Fruit fly (Drosophila melanogaster) whole organism, embryonic: ENCODE data around the gene CG10343.

Source experiments
- CG10267 ChIP-seq: fragments of 200-800 bp; sonication (Bioruptor generic); optimal IDR thresholded peaks from 2 replicates; lab custom pipeline; 2018; ENCODE audit warnings: missing biosample characterization, mild to moderate bottlenecking, missing genetic modification characterization, moderate library complexity
- CG15073 ChIP-seq: fragments of 200-800 bp; sonication (Bioruptor generic); optimal IDR thresholded peaks from 2 replicates; lab custom pipeline; 2016; ENCODE audit warnings: missing biosample characterization, missing genetic modification characterization
- CG2120 ChIP-seq: fragments of 200-800 bp; sonication (Bioruptor generic); optimal IDR thresholded peaks from 3 replicates; lab custom pipeline; 2016; ENCODE audit warnings: missing biosample characterization, missing genetic modification characterization
- CG6813 ChIP-seq: fragments of 200-800 bp; sonication (Bioruptor generic); optimal IDR thresholded peaks from 2 replicates; lab custom pipeline; 2017; ENCODE audit warnings: missing biosample characterization, missing genetic modification characterization, mild to moderate bottlenecking, moderate library complexity, missing genetic modification reagents
- Deaf1 ChIP-seq: fragments of 200-800 bp; optimal IDR thresholded peaks from 3 replicates; lab custom pipeline; 2019; ENCODE audit warnings: missing biosample characterization, mild to moderate bottlenecking, missing genetic modification characterization, moderate library complexity
- Dek ChIP-seq: fragments of 200-800 bp; sonication (Bioruptor generic); optimal IDR thresholded peaks from 3 replicates; lab custom pipeline; 2019; ENCODE audit warnings: missing biosample characterization, mild to moderate bottlenecking, missing genetic modification characterization, moderate library complexity
- MESR4 ChIP-seq: fragments of 200-800 bp; sonication (Bioruptor generic); optimal IDR thresholded peaks from 2 replicates; lab custom pipeline; 2018; ENCODE audit warnings: missing biosample characterization, mild to moderate bottlenecking, missing genetic modification characterization, moderate library complexity
- Sox100B ChIP-seq: fragments of 200-800 bp; sonication (Bioruptor generic); optimal IDR thresholded peaks from 3 replicates; lab custom pipeline; 2018; ENCODE audit warnings: missing biosample characterization, mild to moderate bottlenecking, missing genetic modification characterization
- cg ChIP-seq: fragments of 200-800 bp; sonication (Bioruptor generic); optimal IDR thresholded peaks from 3 replicates; lab custom pipeline; 2019; ENCODE audit warnings: missing biosample characterization, mild to moderate bottlenecking, missing genetic modification characterization, moderate library complexity
- chif ChIP-seq, 2 experiments: fragments of 200-800 bp; sonication (Bioruptor generic); optimal IDR thresholded peaks; 3 replicates each; lab custom pipeline; 2016; ENCODE audit warnings: missing biosample characterization in 2 of 2, missing genetic modification characterization in 2 of 2
- ewg ChIP-seq: fragments of 200-800 bp; sonication (Bioruptor generic); optimal IDR thresholded peaks from 3 replicates; lab custom pipeline; 2017; ENCODE audit warnings: mild to moderate bottlenecking, missing biosample characterization, missing genetic modification reagents, missing genetic modification characterization
- peb ChIP-seq: fragments of 200-800 bp; sonication (Bioruptor generic); IDR thresholded peaks from 2 replicates; pipeline ENCODE4 v1.3.6; 2022; ENCODE audit warnings: missing biosample characterization, missing genetic modification characterization
- pros ChIP-seq: fragments of 200-800 bp; sonication (Bioruptor generic); optimal IDR thresholded peaks from 3 replicates; lab custom pipeline; 2019; ENCODE audit warnings: missing biosample characterization, mild to moderate bottlenecking, missing genetic modification characterization, moderate library complexity

Gene CG10343

dm6 chr2L:18753242-18753641 lies 50.0 kb downstream of the CG10343 start (continued):
- no peak for TF ChIP-seq CG6813 (GFP tag; lab: Kevin White, UChicago)
- TF ChIP-seq ewg (GFP tag; lab: Kevin White, UChicago) = peak; percentile 9
- no peak for TF ChIP-seq MESR4 (GFP tag; lab: Kevin White, UChicago)
- peak; percentile 23 for TF ChIP-seq cg
- peak; percentile 38 for TF ChIP-seq Deaf1
- no peak for TF ChIP-seq Sox100B (GFP tag; lab: Kevin White, UChicago)
- no peak for TF ChIP-seq peb
- TF ChIP-seq CG15073 (GFP tag; lab: Kevin White, UChicago) = no peak
- TF ChIP-seq Dek (tag; lab: Kevin White, UChicago) = no peak
- TF ChIP-seq pros (GFP tag; lab: Kevin White, UChicago) = no peak
- TF ChIP-seq CG2120 (GFP tag; lab: Kevin White, UChicago) = no peak
- no peak for TF ChIP-seq chif (GFP tag; optimal IDR thresholded peaks at IDR 0.05; lab: Kevin White, UChicago)
- TF ChIP-seq CG10267 = no peak
